Fruit fly (Drosophila melanogaster): ENCODE measurements around the gene CG17141.

The CG17141 gene

dm6 chr3R:22753895-22754774, 6.7 kb upstream of the CG17141 start (continued):
- TF ChIP-seq sr (GFP tag; IDR thresholded peaks at IDR 0.05) (0 out of 3 replicates have a peak, but pooled peaks have one; percentile 28), CG10979 (tag; optimal IDR thresholded peaks at IDR 0.05) (peak; percentile 55), nmo (GFP tag; optimal IDR thresholded peaks at IDR 0.05) (peak; percentile 78), HLH3B (GFP tag; IDR thresholded peaks at IDR 0.05) (peak; percentile 46), CG1603 (tag; optimal IDR thresholded peaks at IDR 0.05) (peak; percentile 31), Bteb2 (GFP tag; optimal IDR thresholded peaks at IDR 0.05) (no peak), pb (GFP tag; optimal IDR thresholded peaks at IDR 0.05) (no peak), CoRest (tag; optimal IDR thresholded peaks at IDR 0.05) (peak; percentile 85), CG5180 (GFP tag; optimal IDR thresholded peaks at IDR 0.05) (peak; percentile 11), croc (GFP tag; conservative IDR thresholded peaks at IDR 0.05) (no peak; the same call in 2 of the 3 replicates), dmrt11E (tag; optimal IDR thresholded peaks at IDR 0.05) (no peak), CG33213 (GFP tag; optimal IDR thresholded peaks at IDR 0.05) (no peak), CG17802 (tag; optimal IDR thresholded peaks at IDR 0.05) (no peak), Deaf1 (tag; optimal IDR thresholded peaks at IDR 0.05) (peak; percentile 95), Sry-δ (GFP tag; optimal IDR thresholded peaks at IDR 0.05) (no peak), CHES-1-like (GFP tag; optimal IDR thresholded peaks at IDR 0.05) (peak; percentile 58), ems (GFP tag; optimal IDR thresholded peaks at IDR 0.05) (peak; percentile 9), CG12769 (tag; optimal IDR thresholded peaks at IDR 0.05) (peak; percentile 35), CG33557 (GFP tag; optimal IDR thresholded peaks at IDR 0.05) (no peak), Tbp (GFP tag; optimal IDR thresholded peaks at IDR 0.05) (no peak), Pdp1 (GFP tag; optimal IDR thresholded peaks at IDR 0.05) (peak; percentile 8 to 55), CG1792 (GFP tag; optimal IDR thresholded peaks at IDR 0.05) (peak; percentile 1), HmgD (GFP tag; optimal IDR thresholded peaks at IDR 0.05) (no peak), gem (tag; optimal IDR thresholded peaks at IDR 0.05) (peak; percentile 82), CG17361 (GFP tag; IDR thresholded peaks at IDR 0.05) (peak; percentile 91), CG7839 (tag; optimal IDR thresholded peaks at IDR 0.05) (peak; percentile 74), Adf1 (GFP tag; IDR thresholded peaks at IDR 0.05) (peak; percentile 98), CG17912 (GFP tag; optimal IDR thresholded peaks at IDR 0.05) (no peak), Hr51 (GFP tag; optimal IDR thresholded peaks at IDR 0.05) (peak in 1 of 2 experiments; percentile 80), HLH4C (GFP tag; IDR thresholded peaks at IDR 0.05; ENCODE audit: partially characterized antibody) (0 out of 3 replicates have a peak, but pooled peaks have one; percentile 17), Atf3 (GFP tag; optimal IDR thresholded peaks at IDR 0.05) (no peak), wor (GFP tag; IDR thresholded peaks at IDR 0.05) (no peak), CG18262 (tag; optimal IDR thresholded peaks at IDR 0.05) (peak; percentile 77), CkIIα-i1 (GFP tag; IDR thresholded peaks at IDR 0.05) (no peak), CG12744 (GFP tag; optimal IDR thresholded peaks at IDR 0.05) (no peak), dpn (GFP tag; optimal IDR thresholded peaks at IDR 0.05) (peak; percentile 53 to 75), CG11398 (GFP tag; optimal IDR thresholded peaks at IDR 0.05) (no peak), emc (GFP tag; optimal IDR thresholded peaks at IDR 0.05) (no peak), Oli (tag; optimal IDR thresholded peaks at IDR 0.05) (peak; percentile 74), CG14050 (GFP tag; IDR thresholded peaks at IDR 0.05) (peak; percentile 36; the same call in 2 of the 3 replicates), ato (GFP tag; IDR thresholded peaks at IDR 0.05; ENCODE audit: partially characterized antibody) (0 out of 2 replicates have a peak, but pooled peaks have one; percentile 31), CG4854 (GFP tag; optimal IDR thresholded peaks at IDR 0.05) (no peak), tll (GFP tag; optimal IDR thresholded peaks at IDR 0.05) (no peak), Mad (GFP tag; optimal IDR thresholded peaks at IDR 0.05) (peak; percentile 23), CG8359 (GFP tag; optimal IDR thresholded peaks at IDR 0.05; ENCODE audit: borderline replicate concordance) (no peak), CG2712 (tag; optimal IDR thresholded peaks at IDR 0.05) (peak; percentile 56), Six4 (GFP tag; optimal IDR thresholded peaks at IDR 0.05) (peak; percentile 67)
